Fruit fly (Drosophila melanogaster) whole organism, embryonic: ENCODE results near the gene CG46304.

Source experiments
- Adf1 ChIP-seq: fragments of 200-800 bp; sonication (Bioruptor generic); IDR thresholded peaks from 2 replicates; pipeline ENCODE4 v1.3.6; 2022; ENCODE audit warnings: missing biosample characterization, missing genetic modification characterization
- CG10274 ChIP-seq: fragments of 200-800 bp; sonication (Bioruptor generic); optimal IDR thresholded peaks from 3 replicates; lab custom pipeline; 2017; ENCODE audit warnings: missing biosample characterization, mild to moderate bottlenecking, missing genetic modification characterization
- CG11247 ChIP-seq: fragments of 200-800 bp; sonication (Bioruptor generic); IDR thresholded peaks from 2 replicates; pipeline ENCODE4 v1.3.6; 2022; ENCODE audit warnings: missing biosample characterization, missing genetic modification characterization
- CG12299 ChIP-seq: fragments of 200-800 bp; sonication (Bioruptor generic); optimal IDR thresholded peaks from 2 replicates; lab custom pipeline; 2018; ENCODE audit warnings: missing biosample characterization, mild to moderate bottlenecking, missing genetic modification characterization
- CG14050 ChIP-seq: fragments of 200-800 bp; sonication (Bioruptor generic); IDR thresholded peaks from 3 replicates; pipeline ENCODE4 v1.3.6; 2022; ENCODE audit warnings: missing biosample characterization, missing genetic modification characterization
- CG14441 ChIP-seq: fragments of 200-800 bp; sonication (Bioruptor generic); IDR thresholded peaks from 2 replicates; pipeline ENCODE4 v1.3.6; 2022; ENCODE audit warnings: missing biosample characterization, missing genetic modification characterization
- CG14667 ChIP-seq: fragments of 200-800 bp; sonication (Bioruptor generic); IDR thresholded peaks from 2 replicates; pipeline ENCODE4 v1.3.6; 2022; ENCODE audit warnings: missing biosample characterization, missing genetic modification characterization
- CG15269 ChIP-seq: fragments of 200-800 bp; sonication (Bioruptor generic); optimal IDR thresholded peaks from 2 replicates; lab custom pipeline; 2018; ENCODE audit warnings: missing biosample characterization, mild to moderate bottlenecking, missing genetic modification characterization, moderate library complexity
- CG1529 ChIP-seq: fragments of 200-800 bp; sonication (Bioruptor generic); optimal IDR thresholded peaks from 3 replicates; lab custom pipeline; 2018; ENCODE audit warnings: missing biosample characterization, missing genetic modification characterization
- CG17612 ChIP-seq: fragments of 200-800 bp; sonication (Bioruptor generic); IDR thresholded peaks from 2 replicates; pipeline ENCODE4 v1.3.6; 2022; ENCODE audit warnings: missing biosample characterization, missing genetic modification characterization
- CG18262 ChIP-seq: fragments of 200-800 bp; optimal IDR thresholded peaks from 3 replicates; lab custom pipeline; 2019; ENCODE audit warnings: missing biosample characterization, mild to moderate bottlenecking, missing genetic modification characterization, moderate library complexity
- CG1832 ChIP-seq: fragments of 200-800 bp; sonication (Bioruptor generic); optimal IDR thresholded peaks from 2 replicates; lab custom pipeline; 2017; ENCODE audit warnings: missing biosample characterization, mild to moderate bottlenecking, missing genetic modification characterization, inconsistent platforms
- CG18764 ChIP-seq: fragments of 200-800 bp; sonication (Bioruptor generic); optimal IDR thresholded peaks from 3 replicates; lab custom pipeline; 2016; ENCODE audit warnings: missing biosample characterization, missing genetic modification characterization
- CG32767 ChIP-seq: fragments of 200-800 bp; sonication (Bioruptor generic); IDR thresholded peaks from 2 replicates; pipeline ENCODE4 v1.3.6; 2022; ENCODE audit warnings: missing biosample characterization, missing genetic modification characterization
- CG3838 ChIP-seq: fragments of 200-800 bp; sonication (Bioruptor generic); optimal IDR thresholded peaks from 3 replicates; lab custom pipeline; 2016; ENCODE audit warnings: missing biosample characterization, missing genetic modification characterization
- CG4424 ChIP-seq: fragments of 200-800 bp; sonication (Bioruptor generic); optimal IDR thresholded peaks from 3 replicates; lab custom pipeline; 2016; ENCODE audit warnings: missing biosample characterization, missing genetic modification characterization
- CG7357 ChIP-seq: fragments of 200-800 bp; sonication (Bioruptor generic); IDR thresholded peaks from 3 replicates; pipeline ENCODE4 v1.3.6; 2022; ENCODE audit warnings: missing biosample characterization, missing genetic modification characterization
- CG7928 ChIP-seq: fragments of 200-800 bp; sonication (Bioruptor generic); optimal IDR thresholded peaks from 2 replicates; lab custom pipeline; 2017; ENCODE audit warnings: missing biosample characterization, mild to moderate bottlenecking, missing genetic modification characterization
- CG7987 ChIP-seq: fragments of 200-800 bp; sonication (Bioruptor generic); optimal IDR thresholded peaks from 2 replicates; lab custom pipeline; 2018; ENCODE audit warnings: missing biosample characterization, mild to moderate bottlenecking, missing genetic modification characterization, moderate library complexity
- CG8388 ChIP-seq: fragments of 200-800 bp; sonication (Bioruptor generic); optimal IDR thresholded peaks from 2 replicates; lab custom pipeline; 2019; ENCODE audit warnings: missing biosample characterization, mild to moderate bottlenecking, missing genetic modification characterization, moderate library complexity
- CG9727 ChIP-seq: fragments of 200-800 bp; sonication (Bioruptor generic); optimal IDR thresholded peaks from 3 replicates; lab custom pipeline; 2017; ENCODE audit warnings: missing biosample characterization, mild to moderate bottlenecking, missing genetic modification characterization
- CG9817 ChIP-seq: fragments of 200-800 bp; sonication (Bioruptor generic); optimal IDR thresholded peaks from 2 replicates; lab custom pipeline; 2018; ENCODE audit warnings: missing biosample characterization, mild to moderate bottlenecking, missing genetic modification characterization, moderate library complexity
- Chrac-16 ChIP-seq: fragments of 200-800 bp; sonication (Bioruptor generic); optimal IDR thresholded peaks from 3 replicates; lab custom pipeline; 2016; ENCODE audit warnings: missing biosample characterization, missing genetic modification characterization
- CoRest ChIP-seq: fragments of 200-800 bp; sonication (Bioruptor generic); optimal IDR thresholded peaks from 3 replicates; lab custom pipeline; 2018; ENCODE audit warnings: missing biosample characterization, mild to moderate bottlenecking, missing genetic modification characterization, moderate library complexity
- D19B ChIP-seq: fragments of 200-800 bp; sonication (Bioruptor generic); optimal IDR thresholded peaks from 2 replicates; lab custom pipeline; 2017; ENCODE audit warnings: missing biosample characterization, mild to moderate bottlenecking, missing genetic modification characterization
- E2f2 ChIP-seq: fragments of 200-800 bp; sonication (Bioruptor generic); IDR thresholded peaks from 2 replicates; pipeline ENCODE4 v1.3.6; 2022; ENCODE audit warnings: missing biosample characterization, missing genetic modification characterization
- ERR ChIP-seq: fragments of 200-800 bp; sonication (Bioruptor generic); optimal IDR thresholded peaks from 2 replicates; lab custom pipeline; 2016; ENCODE audit warnings: missing biosample characterization, missing genetic modification characterization
- Fer1 ChIP-seq: fragments of 200-800 bp; sonication (Bioruptor generic); optimal IDR thresholded peaks from 2 replicates; lab custom pipeline; 2017; ENCODE audit warnings: missing biosample characterization, mild to moderate bottlenecking, missing genetic modification characterization
- HHEX ChIP-seq: fragments of 200-800 bp; sonication (Bioruptor generic); optimal IDR thresholded peaks from 3 replicates; lab custom pipeline; 2017; ENCODE audit warnings: missing biosample characterization, mild to moderate bottlenecking, missing genetic modification characterization, missing genetic modification reagents
- HmgZ ChIP-seq: fragments of 200-800 bp; sonication (Bioruptor generic); optimal IDR thresholded peaks from 2 replicates; lab custom pipeline; 2018; ENCODE audit warnings: missing biosample characterization, mild to moderate bottlenecking, missing genetic modification characterization
- Hmx ChIP-seq: fragments of 200-800 bp; sonication (Bioruptor generic); optimal IDR thresholded peaks from 2 replicates; lab custom pipeline; 2016; ENCODE audit warnings: missing biosample characterization, missing genetic modification characterization
- Spps ChIP-seq: fragments of 200-800 bp; sonication (Bioruptor generic); optimal IDR thresholded peaks from 2 replicates; lab custom pipeline; 2018; ENCODE audit warnings: missing biosample characterization, mild to moderate bottlenecking, missing genetic modification characterization
- Sry-δ ChIP-seq: fragments of 200-800 bp; sonication (Bioruptor generic); optimal IDR thresholded peaks from 2 replicates; lab custom pipeline; 2016; ENCODE audit warnings: missing biosample characterization, missing genetic modification characterization
- Xbp1 ChIP-seq: fragments of 200-800 bp; sonication (Bioruptor generic); optimal IDR thresholded peaks from 3 replicates; lab custom pipeline; 2016; ENCODE audit warnings: missing biosample characterization, mild to moderate bottlenecking, missing genetic modification characterization
- ab ChIP-seq: fragments of 200-800 bp; sonication (Bioruptor generic); optimal IDR thresholded peaks from 2 replicates; lab custom pipeline; 2016; ENCODE audit warnings: missing biosample characterization, missing genetic modification characterization
- bcd ChIP-seq: fragments of 200-800 bp; sonication (Bioruptor generic); optimal IDR thresholded peaks from 2 replicates; lab custom pipeline; 2017; ENCODE audit warnings: missing biosample characterization, mild to moderate bottlenecking, missing genetic modification characterization
- dmrt11E ChIP-seq: fragments of 200-800 bp; sonication (Bioruptor generic); optimal IDR thresholded peaks from 3 replicates; lab custom pipeline; 2018; ENCODE audit warnings: missing biosample characterization, mild to moderate bottlenecking, missing genetic modification characterization, moderate library complexity
- dysf ChIP-seq: fragments of 200-800 bp; sonication (Bioruptor generic); IDR thresholded peaks from 3 replicates; pipeline ENCODE4 v1.3.6; 2022; ENCODE audit warnings: missing biosample characterization, missing genetic modification characterization
- exex ChIP-seq: fragments of 200-800 bp; sonication (Bioruptor generic); optimal IDR thresholded peaks from 4 replicates; lab custom pipeline; 2018; ENCODE audit warnings: missing biosample characterization, mild to moderate bottlenecking, missing genetic modification characterization, moderate library complexity
- fd96Cb ChIP-seq: fragments of 200-800 bp; sonication (Bioruptor generic); optimal IDR thresholded peaks from 2 replicates; lab custom pipeline; 2018; ENCODE audit warnings: missing biosample characterization, mild to moderate bottlenecking, missing genetic modification characterization, moderate library complexity
- fru ChIP-seq: fragments of >200 bp; optimal IDR thresholded peaks from 2 replicates; lab custom pipeline; 2017
- gce ChIP-seq: fragments of 200-800 bp; sonication (Bioruptor generic); IDR thresholded peaks from 3 replicates; pipeline ENCODE4 v1.3.6; 2022; ENCODE audit warnings: missing biosample characterization, missing genetic modification characterization
- gcm ChIP-seq: fragments of 200-800 bp; sonication (Bioruptor generic); optimal IDR thresholded peaks from 2 replicates; lab custom pipeline; 2019; ENCODE audit warnings: missing biosample characterization, mild to moderate bottlenecking, missing genetic modification characterization, moderate library complexity
- hb ChIP-seq: fragments of 200-800 bp; sonication (Bioruptor generic); IDR thresholded peaks from 3 replicates; pipeline ENCODE4 v1.3.6; 2022; ENCODE audit warnings: missing biosample characterization, missing genetic modification characterization; ENCODE audit not compliant: partially characterized antibody
- her ChIP-seq: fragments of 200-800 bp; sonication (Bioruptor generic); optimal IDR thresholded peaks from 2 replicates; lab custom pipeline; 2016; ENCODE audit warnings: missing biosample characterization, missing genetic modification characterization
- mam ChIP-seq: fragments of 200-800 bp; sonication (Bioruptor generic); optimal IDR thresholded peaks from 3 replicates; lab custom pipeline; 2016; ENCODE audit warnings: missing biosample characterization, missing genetic modification characterization
- org-1 ChIP-seq: fragments of 200-800 bp; sonication (Bioruptor generic); optimal IDR thresholded peaks from 2 replicates; lab custom pipeline; 2017; ENCODE audit warnings: missing biosample characterization, missing genetic modification characterization
- pan ChIP-seq, 4 experiments: fragments of >200 bp in 3 of 4; fragments of 200-800 bp in 1 of 4; sonication (Bioruptor generic) in 1 of 4; optimal IDR thresholded peaks in 3 of 4; IDR thresholded peaks in 1 of 4; 2 replicates each; pipeline versions ENCODE4 v1.3.6 to Lab custom; 2017 to 2022; ENCODE audit warnings: missing biosample characterization in 2 of 4, missing genetic modification characterization in 2 of 4, mixed read lengths in 1 of 4
- pnt ChIP-seq: fragments of 200-800 bp; sonication (Bioruptor generic); optimal IDR thresholded peaks from 3 replicates; lab custom pipeline; 2016; ENCODE audit warnings: missing biosample characterization, missing genetic modification characterization
- seq ChIP-seq: fragments of 200-800 bp; sonication (Bioruptor generic); IDR thresholded peaks from 2 replicates; pipeline ENCODE4 v1.3.6; 2022; ENCODE audit warnings: missing biosample characterization, missing genetic modification characterization

The CG46304 gene

DNA sequence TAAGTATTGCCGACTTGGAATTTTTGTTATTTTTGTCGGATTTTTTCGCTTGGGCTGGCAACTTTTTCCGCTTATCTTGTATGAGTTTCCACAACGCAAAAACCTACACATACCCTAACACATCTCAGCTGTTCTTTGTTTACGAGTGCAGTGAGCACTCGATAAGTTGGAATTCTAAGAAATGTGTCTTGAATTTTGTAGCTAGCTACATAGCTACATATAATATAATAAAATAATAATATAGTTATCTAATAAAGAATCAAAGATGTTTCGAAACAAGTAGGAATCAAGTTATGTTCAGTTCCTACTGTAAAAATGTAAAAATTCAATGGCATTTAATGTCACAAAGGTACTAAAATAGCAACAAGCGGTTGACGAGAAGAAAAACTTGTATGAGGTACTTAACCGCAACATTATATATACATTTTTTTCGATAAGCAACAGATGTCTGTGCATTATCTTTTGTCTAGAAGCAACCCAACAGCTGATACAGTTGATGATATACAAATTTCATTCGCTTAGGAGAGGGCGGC lies 11.1 kb downstream of the CG46304 start, which contains the start of gene Bhmt (continued):
- no peak for TF ChIP-seq pan (optimal IDR thresholded peaks at IDR 0.05; lab: Kevin White, UChicago)
- TF ChIP-seq pan (GFP tag; optimal IDR thresholded peaks at IDR 0.05 in 1 of 2, IDR thresholded peaks at IDR 0.05 in 1 of 2) = peak in 1 of 2 experiments; percentile 86
- TF ChIP-seq CG11247 (GFP tag; lab: Robert Waterston, UW) = peak; percentile 74
- peak; percentile 37 for TF ChIP-seq org-1
- TF ChIP-seq CG14667 (GFP tag; lab: Robert Waterston, UW) = peak; percentile 56
- TF ChIP-seq Spps (tag; lab: Kevin White, UChicago) = no peak
- peak; percentile 22 for TF ChIP-seq Chrac-16
- no peak for TF ChIP-seq CG1529
- peak; percentile 34; the same call in 1 of the 2 replicates for TF ChIP-seq E2f2 (GFP tag; lab: Robert Waterston, UW)
- peak; percentile 21 for TF ChIP-seq mam (GFP tag; lab: Kevin White, UChicago)
- TF ChIP-seq CG18262 (tag; lab: Kevin White, UChicago) = peak; percentile 68
- peak; percentile 45 for TF ChIP-seq CG4424 (GFP tag; lab: Kevin White, UChicago)
- TF ChIP-seq D19B (GFP tag; lab: Kevin White, UChicago) = peak; percentile 53
- TF ChIP-seq CG17612 (GFP tag; lab: Robert Waterston, UW) = 0 out of 2 replicates have a peak, but pooled peaks have one; percentile 20
- TF ChIP-seq Adf1 = peak; percentile 52; the same call in 1 of the 2 replicates
- TF ChIP-seq CG15269 = peak; percentile 87
- no peak for TF ChIP-seq hb (GFP tag; lab: Robert Waterston, UW)
- TF ChIP-seq CG1832 = no peak
- TF ChIP-seq fd96Cb = peak; percentile 48
- peak; percentile 56 for TF ChIP-seq exex (tag; lab: Kevin White, UChicago)
- TF ChIP-seq Sry-δ (GFP tag; lab: Kevin White, UChicago) = no peak
- TF ChIP-seq CG3838 (GFP tag; lab: Kevin White, UChicago) = no peak
- no peak for TF ChIP-seq pnt (GFP tag; lab: Kevin White, UChicago)
- TF ChIP-seq ab (GFP tag; lab: Kevin White, UChicago) = no peak
- peak; percentile 62 for TF ChIP-seq bcd
- TF ChIP-seq HmgZ (tag; lab: Kevin White, UChicago) = peak; percentile 53
- TF ChIP-seq Xbp1 (GFP tag; lab: Kevin White, UChicago) = peak; percentile 57
- TF ChIP-seq her (GFP tag; lab: Kevin White, UChicago) = no peak
- peak; percentile 6 for TF ChIP-seq CG10274
- peak; percentile 68 for TF ChIP-seq CG9727
- peak; percentile 17 for TF ChIP-seq CG7987 (GFP tag; lab: Kevin White, UChicago)
- TF ChIP-seq CG8388 (GFP tag; lab: Kevin White, UChicago) = peak; percentile 33
- TF ChIP-seq ERR (GFP tag; lab: Kevin White, UChicago) = no peak
- TF ChIP-seq dmrt11E (tag; lab: Kevin White, UChicago) = peak; percentile 9
- peak; percentile 31; the same call in 1 of the 3 replicates for TF ChIP-seq CG14050 (GFP tag; lab: Robert Waterston, UW)
- TF ChIP-seq CG14441 (GFP tag; lab: Robert Waterston, UW) = peak; percentile 78
- TF ChIP-seq CG9817 = peak; percentile 24
- peak; percentile 76 for TF ChIP-seq CoRest
- peak; percentile 54; the same call in 2 of the 3 replicates for TF ChIP-seq CG7357 (GFP tag; lab: Robert Waterston, UW)
- TF ChIP-seq seq (GFP tag; lab: Robert Waterston, UW) = peak; percentile 64
- peak; percentile 80 for TF ChIP-seq dysf (GFP tag; lab: Robert Waterston, UW)
- TF ChIP-seq gce = peak; percentile 13; the same call in 1 of the 3 replicates
- TF ChIP-seq Hmx (GFP tag; lab: Kevin White, UChicago) = no peak
- TF ChIP-seq CG7928 (GFP tag; lab: Kevin White, UChicago) = peak; percentile 6
- peak; percentile 47 for TF ChIP-seq CG12299 (tag; lab: Kevin White, UChicago)
- TF ChIP-seq gcm = peak; percentile 25
- peak; percentile 73 for TF ChIP-seq HHEX (GFP tag; lab: Kevin White, UChicago)
- peak; percentile 14 for TF ChIP-seq CG18764
- TF ChIP-seq fru (lab: Kevin White, UChicago) = no peak
- TF ChIP-seq Fer1 (GFP tag; lab: Kevin White, UChicago) = peak; percentile 76
- TF ChIP-seq CG32767 = 0 out of 2 replicates have a peak, but pooled peaks have one; percentile 46
